Fruit fly (Drosophila melanogaster) whole organism, embryonic: Measurements from ENCODE around the gene CG11741.

ENCODE experiments used
- BtbVII ChIP-seq: fragments of 200-800 bp; sonication (Bioruptor generic); optimal IDR thresholded peaks from 3 replicates; lab custom pipeline; 2017; ENCODE audit warnings: missing biosample characterization, mild to moderate bottlenecking, missing genetic modification characterization
- CG10654 ChIP-seq: fragments of 200-800 bp; sonication (Bioruptor generic); optimal IDR thresholded peaks from 2 replicates; lab custom pipeline; 2016; ENCODE audit warnings: missing biosample characterization, missing genetic modification characterization
- CG11398 ChIP-seq: fragments of 200-800 bp; sonication (Bioruptor generic); optimal IDR thresholded peaks from 2 replicates; lab custom pipeline; 2016; ENCODE audit warnings: missing biosample characterization, missing genetic modification characterization
- CG12769 ChIP-seq: fragments of 200-800 bp; sonication (Bioruptor generic); optimal IDR thresholded peaks from 2 replicates; lab custom pipeline; 2019; ENCODE audit warnings: missing biosample characterization, mild to moderate bottlenecking, missing genetic modification characterization, moderate library complexity
- CG13624 ChIP-seq: fragments of 200-800 bp; sonication (Bioruptor generic); optimal IDR thresholded peaks from 2 replicates; lab custom pipeline; 2016; ENCODE audit warnings: missing biosample characterization, missing genetic modification characterization
- CG15011 ChIP-seq: fragments of 200-800 bp; sonication (Bioruptor generic); optimal IDR thresholded peaks from 3 replicates; lab custom pipeline; 2018; ENCODE audit warnings: missing biosample characterization, mild to moderate bottlenecking, missing genetic modification characterization
- CG1602 ChIP-seq: fragments of 200-800 bp; sonication (Bioruptor generic); optimal IDR thresholded peaks from 3 replicates; lab custom pipeline; 2016; ENCODE audit warnings: missing biosample characterization, missing genetic modification characterization
- CG1792 ChIP-seq: fragments of 200-800 bp; sonication (Bioruptor generic); optimal IDR thresholded peaks from 2 replicates; lab custom pipeline; 2016; ENCODE audit warnings: missing biosample characterization, missing genetic modification characterization
- CG18476 ChIP-seq: fragments of 200-800 bp; sonication (Bioruptor generic); optimal IDR thresholded peaks from 2 replicates; lab custom pipeline; 2016; ENCODE audit warnings: missing biosample characterization, mild to moderate bottlenecking, missing genetic modification characterization
- CG2199 ChIP-seq: fragments of 200-800 bp; sonication (Bioruptor generic); IDR thresholded peaks from 3 replicates; pipeline ENCODE4 v1.3.6; 2022; ENCODE audit warnings: missing biosample characterization, missing genetic modification characterization
- CG3163 ChIP-seq: fragments of 200-800 bp; sonication (Bioruptor generic); optimal IDR thresholded peaks from 3 replicates; lab custom pipeline; 2016; ENCODE audit warnings: missing biosample characterization, missing genetic modification characterization
- CG34376 ChIP-seq: fragments of 200-800 bp; sonication (Bioruptor generic); optimal IDR thresholded peaks from 2 replicates; lab custom pipeline; 2018; ENCODE audit warnings: missing biosample characterization, mild to moderate bottlenecking, missing genetic modification characterization
- CG4360 ChIP-seq: fragments of 200-800 bp; sonication (Bioruptor generic); IDR thresholded peaks from 2 replicates; pipeline ENCODE4 v1.3.6; 2022; ENCODE audit warnings: missing biosample characterization, missing genetic modification characterization
- CG7786 ChIP-seq: fragments of 200-800 bp; sonication (Bioruptor generic); optimal IDR thresholded peaks from 2 replicates; lab custom pipeline; 2016; ENCODE audit warnings: missing biosample characterization, missing genetic modification characterization
- CTCF ChIP-seq: fragments of 200-800 bp; sonication (Bioruptor generic); optimal IDR thresholded peaks from 2 replicates; lab custom pipeline; 2017; ENCODE audit warnings: missing biosample characterization, mild to moderate bottlenecking, missing genetic modification characterization, moderate library complexity
- CoRest ChIP-seq: fragments of 200-800 bp; sonication (Bioruptor generic); optimal IDR thresholded peaks from 3 replicates; lab custom pipeline; 2018; ENCODE audit warnings: missing biosample characterization, mild to moderate bottlenecking, missing genetic modification characterization, moderate library complexity
- D ChIP-seq, 2 experiments: fragments of 200-800 bp in 1 of 2; fragments of >200 bp in 1 of 2; sonication (Bioruptor generic) in 1 of 2; optimal IDR thresholded peaks; 2 replicates in 1 of 2; 3 replicates in 1 of 2; lab custom pipeline; 2017; ENCODE audit warnings: mild to moderate bottlenecking in 1 of 2, missing biosample characterization in 1 of 2, missing genetic modification characterization in 1 of 2, missing genetic modification reagents in 1 of 2
- Dbx ChIP-seq: fragments of 200-800 bp; sonication (Bioruptor generic); IDR thresholded peaks from 3 replicates; pipeline ENCODE4 v1.3.6; 2022; ENCODE audit warnings: missing biosample characterization, missing genetic modification characterization
- Eip74EF ChIP-seq, 2 experiments: fragments of 200-800 bp in 1 of 2; fragments of >200 bp in 1 of 2; sonication (Bioruptor generic) in 1 of 2; optimal IDR thresholded peaks; 2 replicates each; lab custom pipeline; 2017 to 2019; ENCODE audit warnings: missing biosample characterization in 2 of 2, missing genetic modification characterization in 2 of 2, mild to moderate bottlenecking in 1 of 2, moderate library complexity in 1 of 2
- GATAe ChIP-seq: fragments of 200-800 bp; sonication (Bioruptor generic); conservative IDR thresholded peaks from 2 replicates; pipeline ENCODE4 v1.3.6; 2022; ENCODE audit warnings: missing biosample characterization, missing genetic modification characterization
- Hey ChIP-seq: fragments of 200-800 bp; sonication (Bioruptor generic); optimal IDR thresholded peaks from 3 replicates; lab custom pipeline; 2018; ENCODE audit warnings: missing biosample characterization, mild to moderate bottlenecking, missing genetic modification characterization
- HmgZ ChIP-seq: fragments of 200-800 bp; sonication (Bioruptor generic); optimal IDR thresholded peaks from 2 replicates; lab custom pipeline; 2018; ENCODE audit warnings: missing biosample characterization, mild to moderate bottlenecking, missing genetic modification characterization
- MESR4 ChIP-seq: fragments of 200-800 bp; sonication (Bioruptor generic); optimal IDR thresholded peaks from 2 replicates; lab custom pipeline; 2018; ENCODE audit warnings: missing biosample characterization, mild to moderate bottlenecking, missing genetic modification characterization, moderate library complexity
- Mrtf ChIP-seq: fragments of 200-800 bp; sonication (Bioruptor generic); IDR thresholded peaks from 3 replicates; pipeline ENCODE4 v1.3.6; 2022; ENCODE audit warnings: missing biosample characterization, missing genetic modification characterization
- Neu2 ChIP-seq: fragments of 200-800 bp; sonication (Bioruptor generic); optimal IDR thresholded peaks from 3 replicates; lab custom pipeline; 2016; ENCODE audit warnings: missing biosample characterization, missing genetic modification characterization, borderline replicate concordance
- NfI ChIP-seq: fragments of 200-800 bp; sonication (Bioruptor generic); optimal IDR thresholded peaks from 3 replicates; lab custom pipeline; 2018; ENCODE audit warnings: missing biosample characterization, mild to moderate bottlenecking, missing genetic modification characterization, moderate library complexity
- Oli ChIP-seq: fragments of 200-800 bp; sonication (Bioruptor generic); optimal IDR thresholded peaks from 2 replicates; lab custom pipeline; 2018; ENCODE audit warnings: missing biosample characterization, mild to moderate bottlenecking, missing genetic modification characterization, moderate library complexity
- Sin3A ChIP-seq: fragments of >200 bp; optimal IDR thresholded peaks from 2 replicates; lab custom pipeline; 2018
- Sox102F ChIP-seq: fragments of 200-800 bp; sonication (Bioruptor generic); optimal IDR thresholded peaks from 2 replicates; lab custom pipeline; 2018; ENCODE audit warnings: missing biosample characterization, mild to moderate bottlenecking, missing genetic modification characterization, moderate library complexity
- abd-A ChIP-seq: fragments of 200-800 bp; sonication (Bioruptor generic); optimal IDR thresholded peaks from 3 replicates; lab custom pipeline; 2019; ENCODE audit warnings: missing biosample characterization, mild to moderate bottlenecking, missing genetic modification characterization, moderate library complexity
- ac ChIP-seq: fragments of 200-800 bp; sonication (Bioruptor generic); optimal IDR thresholded peaks from 3 replicates; lab custom pipeline; 2017; ENCODE audit warnings: missing biosample characterization, mild to moderate bottlenecking, missing genetic modification characterization
- ase ChIP-seq: fragments of 200-800 bp; sonication (Bioruptor generic); IDR thresholded peaks from 3 replicates; pipeline ENCODE4 v1.3.6; 2022; ENCODE audit warnings: missing biosample characterization, missing genetic modification characterization
- cas ChIP-seq: fragments of 200-800 bp; sonication (Bioruptor generic); IDR thresholded peaks from 2 replicates; pipeline ENCODE4 v1.3.6; 2022; ENCODE audit warnings: missing biosample characterization, missing genetic modification characterization
- chinmo ChIP-seq: fragments of 200-800 bp; sonication (Bioruptor generic); IDR thresholded peaks from 4 replicates; pipeline ENCODE4 v1.3.6; 2022; ENCODE audit warnings: missing biosample characterization, missing genetic modification characterization; ENCODE audit not compliant: partially characterized antibody
- crol ChIP-seq: fragments of 200-800 bp; sonication (Bioruptor generic); IDR thresholded peaks from 2 replicates; pipeline ENCODE4 v1.3.6; 2022; ENCODE audit warnings: missing biosample characterization, missing genetic modification characterization
- dmrt11E ChIP-seq: fragments of 200-800 bp; sonication (Bioruptor generic); optimal IDR thresholded peaks from 3 replicates; lab custom pipeline; 2018; ENCODE audit warnings: missing biosample characterization, mild to moderate bottlenecking, missing genetic modification characterization, moderate library complexity
- dysf ChIP-seq: fragments of 200-800 bp; sonication (Bioruptor generic); IDR thresholded peaks from 3 replicates; pipeline ENCODE4 v1.3.6; 2022; ENCODE audit warnings: missing biosample characterization, missing genetic modification characterization
- exex ChIP-seq: fragments of 200-800 bp; sonication (Bioruptor generic); optimal IDR thresholded peaks from 4 replicates; lab custom pipeline; 2018; ENCODE audit warnings: missing biosample characterization, mild to moderate bottlenecking, missing genetic modification characterization, moderate library complexity
- gsb-n ChIP-seq: fragments of 200-800 bp; sonication (Bioruptor generic); optimal IDR thresholded peaks from 3 replicates; lab custom pipeline; 2018; ENCODE audit warnings: missing biosample characterization, mild to moderate bottlenecking, missing genetic modification characterization
- her ChIP-seq: fragments of 200-800 bp; sonication (Bioruptor generic); optimal IDR thresholded peaks from 2 replicates; lab custom pipeline; 2016; ENCODE audit warnings: missing biosample characterization, missing genetic modification characterization
- lmd ChIP-seq: fragments of 200-800 bp; sonication (Bioruptor generic); IDR thresholded peaks from 2 replicates; pipeline ENCODE4 v1.3.6; 2022; ENCODE audit warnings: missing biosample characterization, missing genetic modification characterization
- lola ChIP-seq, 3 experiments: fragments of >200 bp in 2 of 3; fragments of 200-800 bp in 1 of 3; sonication (Bioruptor generic) in 1 of 3; optimal IDR thresholded peaks; 2 replicates each; lab custom pipeline; 2017 to 2019; ENCODE audit warnings: missing biosample characterization in 3 of 3, missing genetic modification characterization in 3 of 3, mild to moderate bottlenecking in 1 of 3, moderate library complexity in 1 of 3
- mirr ChIP-seq: fragments of 200-800 bp; sonication (Bioruptor generic); optimal IDR thresholded peaks from 3 replicates; lab custom pipeline; 2018; ENCODE audit warnings: missing biosample characterization, mild to moderate bottlenecking, missing genetic modification characterization
- mld ChIP-seq: fragments of 200-800 bp; sonication (Bioruptor generic); IDR thresholded peaks from 3 replicates; pipeline ENCODE4 v1.3.6; 2022; ENCODE audit warnings: missing biosample characterization, missing genetic modification characterization; ENCODE audit not compliant: partially characterized antibody
- pros ChIP-seq: fragments of 200-800 bp; sonication (Bioruptor generic); optimal IDR thresholded peaks from 3 replicates; lab custom pipeline; 2019; ENCODE audit warnings: missing biosample characterization, mild to moderate bottlenecking, missing genetic modification characterization, moderate library complexity
- scrt ChIP-seq: fragments of 200-800 bp; sonication (Bioruptor generic); optimal IDR thresholded peaks from 2 replicates; lab custom pipeline; 2018; ENCODE audit warnings: missing biosample characterization, mild to moderate bottlenecking, missing genetic modification characterization, moderate library complexity
- sd ChIP-seq: fragments of 200-800 bp; sonication (Bioruptor generic); optimal IDR thresholded peaks from 3 replicates; lab custom pipeline; 2018; ENCODE audit warnings: missing biosample characterization, mild to moderate bottlenecking, missing genetic modification characterization, moderate library complexity
- ttk ChIP-seq: fragments of 200-800 bp; sonication (Bioruptor generic); IDR thresholded peaks from 2 replicates; pipeline ENCODE4 v2.1.2; 2022; ENCODE audit warnings: missing biosample characterization, missing genetic modification characterization
- vnd ChIP-seq: fragments of 200-800 bp; sonication (Bioruptor generic); IDR thresholded peaks from 3 replicates; pipeline ENCODE4 v1.3.6; 2022; ENCODE audit warnings: missing biosample characterization, missing genetic modification characterization; ENCODE audit not compliant: partially characterized antibody
- yki ChIP-seq: fragments of >200 bp; optimal IDR thresholded peaks from 3 replicates; lab custom pipeline; 2018

Gene CG11741

DNA sequence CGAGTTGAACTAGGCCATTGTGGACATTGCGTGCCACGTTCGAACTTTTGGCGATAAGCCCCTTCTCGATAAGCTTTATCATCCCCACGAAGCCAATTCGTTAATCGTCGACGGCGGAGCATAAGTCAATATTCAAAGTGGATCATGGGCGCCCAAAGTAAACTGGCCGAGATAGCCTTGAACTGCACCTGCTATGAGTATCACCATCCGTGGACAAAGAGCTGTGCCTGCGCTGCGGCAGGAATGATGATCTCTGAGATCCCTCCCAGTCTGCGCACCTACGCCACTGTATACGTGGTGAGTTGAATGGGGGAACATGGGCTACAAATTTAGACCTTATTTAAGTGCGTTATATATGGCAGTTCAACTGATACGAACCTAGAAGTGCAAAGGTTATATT, 4.4 kb downstream of the CG11741 start (continued):
- TF ChIP-seq CG2199 (GFP tag; lab: Robert Waterston, UW): no peak
- no peak for TF ChIP-seq CG13624 (GFP tag; lab: Kevin White, UChicago)
- peak; percentile 21 for TF ChIP-seq her (GFP tag; lab: Kevin White, UChicago)
- no peak for TF ChIP-seq CG1602 (GFP tag; lab: Kevin White, UChicago)
- TF ChIP-seq dysf: peak; percentile 60
- no peak for TF ChIP-seq Sin3A (lab: Kevin White, UChicago)
- no peak for TF ChIP-seq crol (GFP tag; lab: Robert Waterston, UW)
- no peak for TF ChIP-seq CG15011 (GFP tag; lab: Kevin White, UChicago)
- no peak for TF ChIP-seq CG4360 (GFP tag; lab: Robert Waterston, UW)
- TF ChIP-seq BtbVII: no peak
- no peak for TF ChIP-seq mld (GFP tag; lab: Robert Waterston, UW)
- no peak for TF ChIP-seq mirr (GFP tag; lab: Kevin White, UChicago)
- TF ChIP-seq ttk (GFP tag; lab: Robert Waterston, UW): peak; percentile 23; the same call in 1 of the 2 replicates
- peak; percentile 6 for TF ChIP-seq NfI
- TF ChIP-seq lola (GFP tag; optimal IDR thresholded peaks at IDR 0.05; lab: Kevin White, UChicago): no peak
- TF ChIP-seq, all 482 proteins: peak for 102

- TF ChIP-seq Oli: no peak
- no peak for TF ChIP-seq Eip74EF (GFP tag; optimal IDR thresholded peaks at IDR 0.05; lab: Kevin White, UChicago)
- TF ChIP-seq gsb-n (tag; lab: Kevin White, UChicago): no peak
- peak; percentile 68 for TF ChIP-seq sd (tag; lab: Kevin White, UChicago)
- TF ChIP-seq Sox102F: no peak
- no peak for TF ChIP-seq pros
- peak; percentile 86 for TF ChIP-seq CG3163
- TF ChIP-seq abd-A (tag; lab: Kevin White, UChicago): no peak
- no peak for TF ChIP-seq CG10654 (GFP tag; lab: Kevin White, UChicago)
- TF ChIP-seq CG1792 (GFP tag; lab: Kevin White, UChicago): no peak
- peak; percentile 39 for TF ChIP-seq CG34376 (GFP tag; lab: Kevin White, UChicago)
- TF ChIP-seq chinmo: peak; percentile 66; the same call in 1 of the 4 replicates
- no peak for TF ChIP-seq Neu2
- TF ChIP-seq cas (GFP tag; lab: Robert Waterston, UW): no peak
- no peak for TF ChIP-seq D (optimal IDR thresholded peaks at IDR 0.05; lab: Kevin White, UChicago)
- TF ChIP-seq D (GFP tag; optimal IDR thresholded peaks at IDR 0.05; lab: Kevin White, UChicago): no peak
- TF ChIP-seq Hey (tag; lab: Kevin White, UChicago): peak; percentile 76
- TF ChIP-seq Sin3A (lab: Kevin White, UChicago): no peak
- no peak for TF ChIP-seq scrt (GFP tag; lab: Kevin White, UChicago)
- peak; percentile 52 for TF ChIP-seq mirr (GFP tag; lab: Kevin White, UChicago)
- TF ChIP-seq crol (GFP tag; lab: Robert Waterston, UW): no peak
- no peak for TF ChIP-seq dmrt11E
- no peak for TF ChIP-seq lmd (GFP tag; lab: Robert Waterston, UW)
- TF ChIP-seq CoRest (tag; lab: Kevin White, UChicago): no peak
- peak; percentile 28 for TF ChIP-seq exex (tag; lab: Kevin White, UChicago)
- no peak for TF ChIP-seq yki (lab: Kevin White, UChicago)
- TF ChIP-seq CTCF (GFP tag; lab: Kevin White, UChicago): no peak
- TF ChIP-seq MESR4 (GFP tag; lab: Kevin White, UChicago): no peak
- peak; percentile 87 for TF ChIP-seq CG12769
- no peak for TF ChIP-seq CG18476 (GFP tag; lab: Kevin White, UChicago)
- TF ChIP-seq ase: no peak
- no peak for TF ChIP-seq Dbx (GFP tag; lab: Robert Waterston, UW)
- peak; percentile 45; the same call in 1 of the 2 replicates for TF ChIP-seq GATAe
- TF ChIP-seq HmgZ (tag; lab: Kevin White, UChicago): peak; percentile 3
- TF ChIP-seq CG11398 (GFP tag; lab: Kevin White, UChicago): no peak
- peak; percentile 50; the same call in 1 of the 3 replicates for TF ChIP-seq vnd (GFP tag; lab: Robert Waterston, UW)
- no peak for TF ChIP-seq ac (GFP tag; lab: Kevin White, UChicago)
- no peak for TF ChIP-seq CG7786
- no peak for TF ChIP-seq Mrtf (GFP tag; lab: Robert Waterston, UW)
Observed at dm6 chr3R:8523668-8524067, 5.0 kb downstream of the CG11741 start, which contains the start of gene CG31259. Gene CG31259 (plus strand): TSS chr3R:8523944.
